Fruit fly (Drosophila melanogaster): ENCODE measurements around the gene CG32988.

- TF ChIP-seq dmrt99B (tag; optimal IDR thresholded peaks at IDR 0.05) (no peak), bowl (GFP tag; IDR thresholded peaks at IDR 0.05) (no peak), Neu2 (GFP tag; optimal IDR thresholded peaks at IDR 0.05; ENCODE audit: borderline replicate concordance) (no peak), rib (GFP tag; IDR thresholded peaks at IDR 0.05) (no peak), mirr (GFP tag; optimal IDR thresholded peaks at IDR 0.05) (no peak), CG10431 (GFP tag; optimal IDR thresholded peaks at IDR 0.05) (no peak), phol (tag; optimal IDR thresholded peaks at IDR 0.05) (no peak)
Observed at dm6 chr2L:8841490-8842261, 23.0 kb upstream of the CG32988 start.
